Worm (Caenorhabditis elegans) whole organism, midembryonic: ENCODE data around the gene nmad-1.
A peak's percentile ranks its signal among the peaks of the same experiment; 100 is the strongest.

ENCODE experiments used
- T22C8.4 ChIP-seq: fragments of 200-800 bp; sonication (Bioruptor generic); IDR thresholded peaks from 2 replicates; pipeline ENCODE4 v1.3.6; 2022; ENCODE audit warnings: missing genetic modification characterization, missing compliant biosample characterization
- cog-1 ChIP-seq: sonication (generic microtip); optimal IDR thresholded peaks from 2 replicates; lab custom pipeline; 2016; ENCODE audit warnings: missing genetic modification characterization, missing compliant biosample characterization
- flt-1 ChIP-seq: fragments of 200-800 bp; sonication (Bioruptor generic); IDR thresholded peaks from 2 replicates; pipeline ENCODE4 v1.3.6; 2022; ENCODE audit warnings: missing genetic modification characterization, missing compliant biosample characterization
- med-1 ChIP-seq: sonication (generic microtip); optimal IDR thresholded peaks from 2 replicates; lab custom pipeline; 2017; ENCODE audit warnings: missing genetic modification characterization, mild to moderate bottlenecking, missing compliant biosample characterization, antibody characterized with exemption, missing genetic modification reagents; ENCODE audit not compliant: insufficient read depth
- ref-1 ChIP-seq: fragments of 200-800 bp; sonication (Bioruptor generic); conservative IDR thresholded peaks from 2 replicates; pipeline ENCODE4 v1.3.6; 2022; ENCODE audit warnings: missing genetic modification reagents, missing genetic modification characterization, missing compliant biosample characterization
- tab-1 ChIP-seq: fragments of 200-800 bp; sonication (Bioruptor generic); IDR thresholded peaks from 2 replicates; pipeline ENCODE4 v1.3.6; 2022; ENCODE audit warnings: missing genetic modification characterization, missing compliant biosample characterization
- ztf-29 ChIP-seq: fragments of 200-800 bp; sonication (Bioruptor generic); IDR thresholded peaks from 2 replicates; pipeline ENCODE4 v1.3.6; 2022; ENCODE audit warnings: missing genetic modification reagents, missing genetic modification characterization, missing compliant biosample characterization

DNA sequence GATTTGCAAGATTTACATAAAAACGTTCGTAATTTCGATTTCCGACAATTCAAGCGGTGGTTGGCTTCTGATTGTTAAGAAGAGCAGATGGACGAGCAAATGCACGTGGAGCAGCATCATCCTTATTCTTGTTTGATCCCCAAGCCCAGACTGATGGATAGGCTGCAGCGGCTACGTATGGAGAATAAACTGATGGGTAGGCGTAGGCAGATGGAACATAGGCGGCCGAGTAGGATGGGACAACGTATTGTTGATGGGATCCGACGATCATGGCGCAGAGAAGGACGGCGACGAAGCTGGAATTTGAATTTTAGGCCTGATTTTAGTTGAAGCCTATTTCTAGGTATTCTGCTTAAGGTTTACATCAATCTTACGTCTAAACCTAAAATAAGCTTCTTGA lies 13.5 kb upstream of the nmad-1 start:
- TF ChIP-seq tab-1 (GFP tag; lab: Robert Waterston, UW): 0 out of 2 replicates have a peak, but pooled peaks have one; percentile 59
- no peak for TF ChIP-seq T22C8.4 (GFP tag; lab: Robert Waterston, UW)
- TF ChIP-seq med-1 (GFP tag; lab: Kevin White, UChicago): no peak
- TF ChIP-seq ref-1 (GFP tag; lab: Robert Waterston, UW): no peak
- no peak for TF ChIP-seq flt-1 (GFP tag; lab: Robert Waterston, UW)
- TF ChIP-seq ztf-29 (GFP tag; lab: Robert Waterston, UW): no peak
- no peak for TF ChIP-seq cog-1 (tag; lab: Kevin White, UChicago)
